Worm (Caenorhabditis elegans) whole organism, L4 larva: ENCODE measurements around the gene sup-1.

ENCODE experiments used
- ZK546.5 ChIP-seq, 2 experiments: sonication (generic microtip); optimal IDR thresholded peaks; 2 replicates each; lab custom pipeline; 2017; ENCODE audit warnings: missing biosample characterization in 2 of 2, missing genetic modification characterization in 2 of 2
- ceh-62 ChIP-seq: sonication (generic microtip); optimal IDR thresholded peaks from 2 replicates; lab custom pipeline; 2017; ENCODE audit warnings: missing biosample characterization, missing genetic modification characterization
- hmg-1.1 ChIP-seq: fragments of 200-800 bp; sonication (Bioruptor generic); IDR thresholded peaks from 2 replicates; pipeline ENCODE4 v1.3.6; 2022; ENCODE audit warnings: missing genetic modification reagents, missing genetic modification characterization, missing compliant biosample characterization
- lin-38 ChIP-seq: fragments of 200-800 bp; sonication (Bioruptor generic); IDR thresholded peaks from 2 replicates; pipeline ENCODE4 v1.3.6; 2022; ENCODE audit warnings: missing genetic modification reagents, missing genetic modification characterization, missing compliant biosample characterization
- nhr-10 ChIP-seq: fragments of 150-350 bp; optimal IDR thresholded peaks from 2 replicates; lab custom pipeline; 2014; ENCODE audit warnings: missing biosample characterization, missing genetic modification characterization
- nhr-76 ChIP-seq: fragments of 150-350 bp; optimal IDR thresholded peaks from 2 replicates; lab custom pipeline; 2014; ENCODE audit warnings: missing biosample characterization, missing genetic modification characterization
- unc-62 ChIP-seq, 3 experiments: fragments of 150-350 bp in 1 of 3; sonication (generic microtip); optimal IDR thresholded peaks in 2 of 3; peaks in 1 of 3; 1 replicate in 1 of 3; 2 replicates in 2 of 3; lab custom pipeline; 2014 to 2017; ENCODE audit warnings: missing biosample characterization in 3 of 3, missing genetic modification characterization in 3 of 3, missing genetic modification reagents in 3 of 3, missing genotype in 1 of 3

ce11 chrIII:11727010-11727409, 10.4 kb downstream of the sup-1 start:
- no peak for TF ChIP-seq unc-62 (GFP tag; optimal IDR thresholded peaks at IDR 0.05 in 1 of 2; lab: Kevin White, UChicago)
- no peak for TF ChIP-seq unc-62 (tag; optimal IDR thresholded peaks at IDR 0.05; lab: Kevin White, UChicago)
- TF ChIP-seq nhr-76 (tag; lab: Kevin White, UChicago), result no peak
- TF ChIP-seq lin-38, result no peak
- TF ChIP-seq ceh-62, result no peak
- TF ChIP-seq hmg-1.1, result no peak
- TF ChIP-seq nhr-10 (tag; lab: Kevin White, UChicago), result no peak
- TF ChIP-seq ZK546.5 (tag; optimal IDR thresholded peaks at IDR 0.05; lab: Kevin White, UChicago), result no peak
